Fruit fly (Drosophila melanogaster): Measurements from ENCODE around the gene CG15211.

CG15211 gene

DNA sequence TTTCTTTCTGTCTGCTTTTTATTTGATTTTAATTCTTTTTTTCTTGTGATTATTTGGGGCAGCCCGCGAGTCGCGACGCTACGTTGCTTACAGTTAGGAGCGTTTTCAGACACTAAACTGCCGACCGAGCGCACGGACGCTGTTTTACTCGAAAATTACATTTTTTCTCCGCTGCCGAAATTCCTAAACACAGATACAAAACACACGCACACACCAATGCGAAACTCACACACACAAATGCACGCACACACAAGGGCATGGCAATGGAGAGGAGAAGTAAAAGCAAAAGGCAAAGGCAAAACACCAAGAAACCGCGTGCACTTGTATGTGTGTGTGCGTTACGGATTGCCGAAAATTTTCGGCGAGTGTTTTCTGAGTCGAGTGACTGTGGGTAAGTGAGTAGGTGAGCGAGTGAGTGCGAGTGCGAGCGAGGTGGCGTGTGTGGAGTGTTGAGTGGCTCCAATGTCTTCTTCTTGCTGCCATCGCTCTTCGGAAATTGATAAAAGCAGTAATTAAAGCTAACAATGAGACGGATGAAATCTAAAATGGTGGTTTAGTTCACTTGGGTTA is 43.3 kb downstream of the CG15211 start (continued):
- TF ChIP-seq CG7271 (tag; optimal IDR thresholded peaks at IDR 0.05), result no peak
- TF ChIP-seq CG7963 (GFP tag; IDR thresholded peaks at IDR 0.05; ENCODE audit: partially characterized antibody), result no peak
- TF ChIP-seq Ssrp (tag; optimal IDR thresholded peaks at IDR 0.05), result no peak
- no peak for TF ChIP-seq CG1233 (GFP tag; optimal IDR thresholded peaks at IDR 0.05)
- TF ChIP-seq CG11695 (GFP tag; IDR thresholded peaks at IDR 0.05), result no peak
- no peak for TF ChIP-seq gcm (GFP tag; optimal IDR thresholded peaks at IDR 0.05)
- TF ChIP-seq ash1 (GFP tag; optimal IDR thresholded peaks at IDR 0.05), result peak; percentile 20
- no peak for TF ChIP-seq Dp (GFP tag; optimal IDR thresholded peaks at IDR 0.05)
- TF ChIP-seq CTCF (GFP tag; optimal IDR thresholded peaks at IDR 0.05), result no peak
- no peak for TF ChIP-seq eyg (GFP tag; optimal IDR thresholded peaks at IDR 0.05)
- TF ChIP-seq CG43689 (GFP tag; IDR thresholded peaks at IDR 0.05), result no peak
- peak; percentile 70 for TF ChIP-seq crol (GFP tag; IDR thresholded peaks at IDR 0.05)
- TF ChIP-seq CG12769 (tag; optimal IDR thresholded peaks at IDR 0.05), result peak; percentile 73
- 0 out of 2 replicates have a peak, but pooled peaks have one; percentile 14 for TF ChIP-seq hbn (GFP tag; IDR thresholded peaks at IDR 0.05; ENCODE audit: partially characterized antibody)
- TF ChIP-seq dm (GFP tag; optimal IDR thresholded peaks at IDR 0.05), result no peak
- no peak for TF ChIP-seq CG42726 (GFP tag; IDR thresholded peaks at IDR 0.05; ENCODE audit: partially characterized antibody)
- TF ChIP-seq CG1832 (GFP tag; optimal IDR thresholded peaks at IDR 0.05), result peak; percentile 46
- TF ChIP-seq CG16815 (GFP tag; optimal IDR thresholded peaks at IDR 0.05), result no peak
- no peak for TF ChIP-seq lab (GFP tag; optimal IDR thresholded peaks at IDR 0.05)
- peak; percentile 6 for TF ChIP-seq zen (tag; optimal IDR thresholded peaks at IDR 0.05)
- no peak for TF ChIP-seq dimm (GFP tag; IDR thresholded peaks at IDR 0.05)
- no peak for TF ChIP-seq CG12071 (GFP tag; optimal IDR thresholded peaks at IDR 0.05)
- TF ChIP-seq grn (GFP tag; optimal IDR thresholded peaks at IDR 0.05), result peak; percentile 35
- TF ChIP-seq CG8944 (GFP tag; optimal IDR thresholded peaks at IDR 0.05), result no peak
- no peak for TF ChIP-seq CG2678 (tag; optimal IDR thresholded peaks at IDR 0.05)
- 0 out of 2 replicates have a peak, but pooled peaks have one; percentile 21 for TF ChIP-seq vvl (GFP tag; IDR thresholded peaks at IDR 0.05)
- no peak for TF ChIP-seq CG4617 (GFP tag; optimal IDR thresholded peaks at IDR 0.05; ENCODE audit: borderline replicate concordance)
- TF ChIP-seq kni (GFP tag; optimal IDR thresholded peaks at IDR 0.05), result peak; percentile 13
- TF ChIP-seq ap (GFP tag; IDR thresholded peaks at IDR 0.05), result no peak
- 0 out of 2 replicates have a peak, but pooled peaks have one; percentile 15 for TF ChIP-seq inv (GFP tag; IDR thresholded peaks at IDR 0.05; ENCODE audit: partially characterized antibody)
- no peak for TF ChIP-seq gt (GFP tag; IDR thresholded peaks at IDR 0.05)
- no peak for TF ChIP-seq Hsf (GFP tag; optimal IDR thresholded peaks at IDR 0.05)
- no peak for TF ChIP-seq Hmx (GFP tag; optimal IDR thresholded peaks at IDR 0.05)
- no peak for TF ChIP-seq sna (GFP tag; IDR thresholded peaks at IDR 0.05; ENCODE audit: partially characterized antibody)
- no peak for TF ChIP-seq pfk (GFP tag; optimal IDR thresholded peaks at IDR 0.05)
- TF ChIP-seq mirr (GFP tag; optimal IDR thresholded peaks at IDR 0.05), result peak; percentile 67
- no peak for TF ChIP-seq CG2120 (GFP tag; optimal IDR thresholded peaks at IDR 0.05)
- no peak for TF ChIP-seq CG12659 (GFP tag; optimal IDR thresholded peaks at IDR 0.05)
- no peak for TF ChIP-seq CG9817 (tag; optimal IDR thresholded peaks at IDR 0.05)
- no peak for TF ChIP-seq oc (tag; optimal IDR thresholded peaks at IDR 0.05)
- peak; percentile 16; the same call in 1 of the 2 replicates for TF ChIP-seq E2f2 (GFP tag; IDR thresholded peaks at IDR 0.05)
- TF ChIP-seq otp (GFP tag; IDR thresholded peaks at IDR 0.05), result 0 out of 3 replicates have a peak, but pooled peaks have one; percentile 31
- TF ChIP-seq Lpt (GFP tag; optimal IDR thresholded peaks at IDR 0.05), result no peak
- TF ChIP-seq trh (GFP tag; optimal IDR thresholded peaks at IDR 0.05), result no peak
- no peak for TF ChIP-seq CG16813 (GFP tag; IDR thresholded peaks at IDR 0.05; ENCODE audit: partially characterized antibody)
- TF ChIP-seq pan (optimal IDR thresholded peaks at IDR 0.05), result no peak
- TF ChIP-seq pan (GFP tag; optimal IDR thresholded peaks at IDR 0.05 in 1 of 2, IDR thresholded peaks at IDR 0.05 in 1 of 2), result no peak
- TF ChIP-seq HmgZ (tag; optimal IDR thresholded peaks at IDR 0.05), result peak; percentile 63
- no peak for TF ChIP-seq bcd (GFP tag; optimal IDR thresholded peaks at IDR 0.05)
- no peak for TF ChIP-seq CG14965 (GFP tag; optimal IDR thresholded peaks at IDR 0.05; ENCODE audit: borderline replicate concordance)
